Worm (Caenorhabditis elegans) whole organism, mixed stage, embryonic: ENCODE data around the gene tax-4.

ENCODE experiments used
- bed-3 ChIP-seq: fragments of 200-800 bp; sonication (Bioruptor generic); optimal IDR thresholded peaks from 3 replicates; lab custom pipeline; 2018; ENCODE audit warnings: mild to moderate bottlenecking, missing genetic modification characterization, moderate library complexity, missing compliant biosample characterization
- blmp-1 ChIP-seq: fragments of 150-350 bp; optimal IDR thresholded peaks from 2 replicates; lab custom pipeline; 2014; ENCODE audit warnings: missing biosample characterization, missing genetic modification characterization
- elt-3 ChIP-seq: fragments of 150-350 bp; optimal IDR thresholded peaks from 2 replicates; lab custom pipeline; 2014; ENCODE audit warnings: missing biosample characterization, missing genetic modification characterization
- lin-32 ChIP-seq: fragments of 200-800 bp; sonication (Bioruptor generic); optimal IDR thresholded peaks from 2 replicates; lab custom pipeline; 2018; ENCODE audit warnings: mild to moderate bottlenecking, missing genetic modification characterization, missing compliant biosample characterization
- nhr-12 ChIP-seq: fragments of 150-350 bp; optimal IDR thresholded peaks from 2 replicates; lab custom pipeline; 2014; ENCODE audit warnings: missing biosample characterization, missing genetic modification characterization
- nhr-28 ChIP-seq: fragments of 150-350 bp; optimal IDR thresholded peaks from 2 replicates; lab custom pipeline; 2014; ENCODE audit warnings: missing biosample characterization, missing genetic modification characterization
- ztf-11 ChIP-seq: fragments of 150-350 bp; optimal IDR thresholded peaks from 2 replicates; lab custom pipeline; 2014; ENCODE audit warnings: missing biosample characterization, missing genetic modification characterization

DNA sequence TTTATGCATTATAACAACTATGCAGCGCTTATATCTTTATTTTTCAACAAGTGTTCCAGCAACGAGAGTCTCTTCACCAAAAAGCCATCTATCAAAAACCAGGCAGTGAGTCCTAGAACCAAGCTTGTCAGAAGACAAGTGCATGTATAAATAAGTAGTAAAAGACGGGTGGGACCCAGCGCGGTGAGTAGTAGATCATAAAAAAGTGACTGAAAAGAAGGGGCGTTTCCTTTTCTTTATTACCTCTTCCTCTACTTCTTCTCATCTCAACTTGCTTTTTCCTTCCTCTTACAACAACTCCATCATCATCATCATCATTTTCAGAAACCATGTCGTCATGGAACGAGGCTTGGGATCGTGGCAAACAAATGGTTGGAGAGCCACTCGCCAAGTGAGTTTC is 44.8 kb upstream of the tax-4 start, which contains the start of gene eat-4:
- no peak for TF ChIP-seq nhr-12 (tag; lab: Kevin White, UChicago)
- no peak for TF ChIP-seq nhr-28 (tag; lab: Kevin White, UChicago)
- TF ChIP-seq lin-32 (GFP tag; lab: Kevin White, UChicago) = no peak
- TF ChIP-seq blmp-1 (tag; lab: Kevin White, UChicago) = no peak
- TF ChIP-seq bed-3 (GFP tag; lab: Kevin White, UChicago) = no peak
- TF ChIP-seq ztf-11 (tag; lab: Kevin White, UChicago) = no peak
- TF ChIP-seq elt-3 = no peak
